Worm (Caenorhabditis elegans): Measurements from ENCODE around the gene T12B3.2.

The T12B3.2 gene

ce11 chrIV:7391534-7392343, 15.1 kb downstream of the T12B3.2 start:
- no peak for TF ChIP-seq B0310.2 (tag; optimal IDR thresholded peaks at IDR 0.05)
- no peak for TF ChIP-seq hmbx-1 (tag; optimal IDR thresholded peaks at IDR 0.05)
- TF ChIP-seq pes-1 (GFP tag; IDR thresholded peaks at IDR 0.05), result no peak
- TF ChIP-seq sea-1 (GFP tag; conservative IDR thresholded peaks at IDR 0.05), result no peak
- no peak for TF ChIP-seq hmg-4 (GFP tag; optimal IDR thresholded peaks at IDR 0.05)
- TF ChIP-seq tbx-37 (GFP tag; conservative IDR thresholded peaks at IDR 0.05), result no peak
- no peak for TF ChIP-seq scrt-1 (GFP tag; IDR thresholded peaks at IDR 0.05)
- TF ChIP-seq flt-1 (GFP tag; IDR thresholded peaks at IDR 0.05), result no peak
- TF ChIP-seq ceh-13 (GFP tag; optimal IDR thresholded peaks at IDR 0.05), result no peak
- TF ChIP-seq tra-4 (tag; optimal IDR thresholded peaks at IDR 0.05), result no peak
- no peak for TF ChIP-seq F13C5.2 (tag; optimal IDR thresholded peaks at IDR 0.05)
- TF ChIP-seq ets-7 (tag; optimal IDR thresholded peaks at IDR 0.05), result no peak
- TF ChIP-seq ceh-36 (tag; optimal IDR thresholded peaks at IDR 0.05), result no peak

ce11 chrIV:7393700-7394099, 17.1 kb downstream of the T12B3.2 start, which contains the start of gene pitr-1:
Gene pitr-1, plus strand, starts transcription at chrIV:7394085.
- TF ChIP-seq ets-7 (tag; optimal IDR thresholded peaks at IDR 0.05), result no peak
- no peak for TF ChIP-seq ama-1 (optimal IDR thresholded peaks at IDR 0.05)
- TF ChIP-seq pes-1 (GFP tag; IDR thresholded peaks at IDR 0.05), result no peak
- TF ChIP-seq F13C5.2 (tag; optimal IDR thresholded peaks at IDR 0.05), result no peak
- no peak for TF ChIP-seq tbx-11 (GFP tag; IDR thresholded peaks at IDR 0.05)
- no peak for TF ChIP-seq hmbx-1 (tag; optimal IDR thresholded peaks at IDR 0.05)
- no peak for TF ChIP-seq tra-4 (tag; optimal IDR thresholded peaks at IDR 0.05)
- no peak for TF ChIP-seq hnd-1 (tag; optimal IDR thresholded peaks at IDR 0.05)
- TF ChIP-seq tbx-37 (GFP tag; conservative IDR thresholded peaks at IDR 0.05), result no peak
- TF ChIP-seq ceh-13 (GFP tag; optimal IDR thresholded peaks at IDR 0.05), result no peak
- no peak for TF ChIP-seq flt-1 (GFP tag; IDR thresholded peaks at IDR 0.05)

- no peak for TF ChIP-seq tbx-37 (GFP tag; conservative IDR thresholded peaks at IDR 0.05)
- TF ChIP-seq aly-1 (tag; optimal IDR thresholded peaks at IDR 0.05), result no peak
- no peak for TF ChIP-seq pes-1 (GFP tag; IDR thresholded peaks at IDR 0.05)
- no peak for TF ChIP-seq sea-1 (GFP tag; conservative IDR thresholded peaks at IDR 0.05)
- TF ChIP-seq flt-1 (GFP tag; IDR thresholded peaks at IDR 0.05), result no peak
- no peak for TF ChIP-seq F13C5.2 (tag; optimal IDR thresholded peaks at IDR 0.05)
- no peak for TF ChIP-seq hnd-1 (tag; optimal IDR thresholded peaks at IDR 0.05)
- no peak for TF ChIP-seq B0310.2 (tag; optimal IDR thresholded peaks at IDR 0.05)
- no peak for TF ChIP-seq ceh-36 (tag; optimal IDR thresholded peaks at IDR 0.05)
- no peak for TF ChIP-seq ets-7 (tag; optimal IDR thresholded peaks at IDR 0.05)
These were observed 20.9 kb downstream of the T12B3.2 start for ce11 chrIV:7397507-7397906.

- TF ChIP-seq scrt-1 (GFP tag; IDR thresholded peaks at IDR 0.05) (no peak), tra-4 (tag; optimal IDR thresholded peaks at IDR 0.05) (no peak), sea-1 (GFP tag; conservative IDR thresholded peaks at IDR 0.05) (no peak), hmbx-1 (tag; optimal IDR thresholded peaks at IDR 0.05) (no peak), tbx-11 (GFP tag; IDR thresholded peaks at IDR 0.05) (no peak), ceh-36 (tag; optimal IDR thresholded peaks at IDR 0.05) (no peak), hnd-1 (tag; optimal IDR thresholded peaks at IDR 0.05) (no peak), tbx-37 (GFP tag; conservative IDR thresholded peaks at IDR 0.05) (no peak), aly-1 (tag; optimal IDR thresholded peaks at IDR 0.05) (no peak)
These were observed 24.0 kb downstream of the T12B3.2 start for ce11 chrIV:7400502-7401118.

ce11 chrIV:7402077-7402476, 25.5 kb downstream of the T12B3.2 start:
- TF ChIP-seq hmbx-1 (tag; optimal IDR thresholded peaks at IDR 0.05) (no peak), hmg-4 (GFP tag; optimal IDR thresholded peaks at IDR 0.05) (peak; percentile 62), tbx-11 (GFP tag; IDR thresholded peaks at IDR 0.05) (no peak), B0310.2 (tag; optimal IDR thresholded peaks at IDR 0.05) (no peak), sea-1 (GFP tag; conservative IDR thresholded peaks at IDR 0.05) (no peak), ama-1 (optimal IDR thresholded peaks at IDR 0.05) (no peak)

- TF ChIP-seq pes-1 (GFP tag; IDR thresholded peaks at IDR 0.05) (no peak), sea-1 (GFP tag; conservative IDR thresholded peaks at IDR 0.05) (no peak), tra-4 (tag; optimal IDR thresholded peaks at IDR 0.05) (no peak), B0310.2 (tag; optimal IDR thresholded peaks at IDR 0.05) (no peak), hmg-4 (GFP tag; optimal IDR thresholded peaks at IDR 0.05) (no peak), tbx-11 (GFP tag; IDR thresholded peaks at IDR 0.05) (no peak), hmbx-1 (tag; optimal IDR thresholded peaks at IDR 0.05) (no peak), hnd-1 (tag; optimal IDR thresholded peaks at IDR 0.05) (no peak), scrt-1 (GFP tag; IDR thresholded peaks at IDR 0.05) (no peak)
These were observed 26.8 kb downstream of the T12B3.2 start for ce11 chrIV:7403422-7403821.

- TF ChIP-seq ets-7 (tag; optimal IDR thresholded peaks at IDR 0.05) (no peak), F13C5.2 (tag; optimal IDR thresholded peaks at IDR 0.05) (no peak), pes-1 (GFP tag; IDR thresholded peaks at IDR 0.05) (no peak), hmbx-1 (tag; optimal IDR thresholded peaks at IDR 0.05) (no peak), sea-1 (GFP tag; conservative IDR thresholded peaks at IDR 0.05) (no peak), tra-4 (tag; optimal IDR thresholded peaks at IDR 0.05) (no peak), hnd-1 (tag; optimal IDR thresholded peaks at IDR 0.05) (no peak), B0310.2 (tag; optimal IDR thresholded peaks at IDR 0.05) (no peak), hmg-4 (GFP tag; optimal IDR thresholded peaks at IDR 0.05) (no peak), flt-1 (GFP tag; IDR thresholded peaks at IDR 0.05) (no peak), ceh-13 (GFP tag; optimal IDR thresholded peaks at IDR 0.05) (no peak)
These were observed 28.5 kb downstream of the T12B3.2 start, which contains the start of the genes C48A7.16 and egl-19 for ce11 chrIV:7404934-7405632. Gene C48A7.16, plus strand, starts transcription at chrIV:7405477. Gene egl-19, plus strand, starts transcription at chrIV:7405582.

Data from whole organism, early embryonic.